Fruit fly (Drosophila melanogaster) ovary, adult (tissue): ENCODE data around the gene kto.

ENCODE experiments used
- CG17801 ChIP-seq: fragments of 200-800 bp; optimal IDR thresholded peaks from 2 replicates; lab custom pipeline; 2019; ENCODE audit warnings: missing biosample characterization, mild to moderate bottlenecking, missing genetic modification characterization, moderate library complexity; ENCODE audit not compliant: partially characterized antibody

The kto gene

DNA sequence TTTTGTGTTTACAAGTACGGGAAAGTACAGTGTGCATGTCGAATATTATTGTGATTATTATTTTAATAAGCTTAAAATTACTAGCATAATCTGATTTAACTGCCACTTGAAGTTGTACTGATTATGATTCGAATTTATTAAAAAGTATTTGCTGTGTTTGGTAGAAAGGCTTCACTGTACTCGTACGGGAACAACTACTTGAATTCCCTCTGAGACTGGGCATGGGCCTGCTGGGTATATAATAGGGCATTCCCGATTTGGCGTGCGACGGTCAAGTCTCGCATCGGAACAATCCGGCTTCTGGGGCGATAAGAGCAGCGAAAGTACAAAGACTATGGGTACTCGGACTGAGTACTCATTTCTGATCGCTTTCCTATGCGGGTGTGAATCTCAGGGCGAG is 33.3 kb downstream of the kto start:
- peak; percentile 28 for TF ChIP-seq CG17801 (GFP tag; lab: Kevin White, UChicago)

DNA sequence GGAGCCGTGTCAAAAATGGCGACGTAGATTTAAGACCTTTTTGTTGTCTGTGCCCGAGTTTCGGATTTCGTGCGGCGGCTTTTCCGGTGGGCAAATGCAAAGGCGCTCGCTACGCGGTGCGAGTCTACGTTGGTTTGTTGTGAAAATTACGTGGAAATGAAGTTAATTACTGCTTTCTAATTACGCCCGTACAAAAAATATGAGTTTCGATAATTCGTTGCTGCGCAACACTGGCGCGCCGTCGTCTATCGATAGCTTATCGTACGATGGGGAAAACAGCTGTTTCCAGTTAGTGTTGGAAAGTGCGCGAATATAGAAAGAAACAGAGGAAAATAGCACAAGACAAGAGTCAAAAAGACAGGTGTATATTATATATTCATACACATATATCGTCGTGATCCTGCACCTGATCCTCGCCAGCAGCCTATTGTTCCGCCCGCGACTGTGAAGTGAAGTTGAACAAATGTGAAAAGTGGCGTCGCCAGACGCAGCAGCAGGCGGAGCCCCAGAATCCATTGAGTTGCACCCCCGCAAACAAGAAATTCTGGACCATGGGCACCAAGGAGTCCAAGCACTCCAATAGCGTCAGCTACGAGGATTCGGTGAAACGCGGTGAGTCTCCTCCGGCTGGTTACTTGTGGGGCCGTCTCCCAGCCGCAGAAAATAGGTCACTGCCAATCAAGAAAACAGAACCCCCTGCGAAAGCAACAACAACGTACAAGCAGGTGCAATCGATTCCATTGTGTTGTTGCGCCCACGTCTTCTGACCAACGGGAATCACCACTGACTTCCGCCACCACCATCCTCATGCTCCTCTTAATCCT is 34.6 kb downstream of the kto start, which contains the start of the genes Rab8 and Usp32:
TSS of gene Rab8 (minus strand) at position 236 of the 824 bp plus-strand sequence.
TSS of gene Usp32 (plus strand) at position 297 of the 824 bp plus-strand sequence.
- TF ChIP-seq CG17801 (GFP tag; lab: Kevin White, UChicago): peak; percentile 76

DNA sequence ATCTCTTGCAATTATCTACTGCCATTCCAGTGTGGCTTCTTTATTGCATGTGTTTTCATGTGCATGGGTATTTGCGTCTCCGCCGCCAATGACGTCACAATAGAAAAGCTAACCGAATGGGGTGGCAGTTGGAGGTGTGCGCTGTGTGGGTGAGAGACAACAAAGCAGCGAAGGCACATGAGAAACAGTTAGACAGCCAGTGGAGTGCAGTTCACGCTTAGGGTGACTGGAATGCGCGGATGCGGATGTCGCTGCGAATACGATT is 35.2 kb downstream of the kto start:
- no peak for TF ChIP-seq CG17801 (GFP tag; lab: Kevin White, UChicago)

DNA sequence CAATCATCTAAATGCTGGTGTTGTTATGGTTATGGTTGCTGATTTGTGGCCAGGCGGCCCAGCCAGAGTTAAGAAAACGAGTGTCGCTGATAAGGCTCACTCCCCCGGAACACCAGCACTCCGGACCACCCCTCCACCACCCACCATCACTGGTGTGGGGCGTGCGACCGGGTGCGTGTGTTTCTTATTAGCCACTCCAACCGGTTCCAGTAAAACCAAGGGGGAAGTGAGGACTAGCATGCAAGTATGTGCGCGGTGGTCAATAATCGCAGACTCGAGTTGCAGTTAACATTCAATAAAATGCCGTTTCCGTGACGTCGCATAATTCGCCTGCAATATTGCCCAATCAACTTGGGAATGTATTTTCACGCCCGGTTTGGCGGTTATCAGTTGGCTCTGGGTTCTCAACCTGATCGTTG is 36.1 kb downstream of the kto start:
- TF ChIP-seq CG17801 (GFP tag; lab: Kevin White, UChicago): no peak

DNA sequence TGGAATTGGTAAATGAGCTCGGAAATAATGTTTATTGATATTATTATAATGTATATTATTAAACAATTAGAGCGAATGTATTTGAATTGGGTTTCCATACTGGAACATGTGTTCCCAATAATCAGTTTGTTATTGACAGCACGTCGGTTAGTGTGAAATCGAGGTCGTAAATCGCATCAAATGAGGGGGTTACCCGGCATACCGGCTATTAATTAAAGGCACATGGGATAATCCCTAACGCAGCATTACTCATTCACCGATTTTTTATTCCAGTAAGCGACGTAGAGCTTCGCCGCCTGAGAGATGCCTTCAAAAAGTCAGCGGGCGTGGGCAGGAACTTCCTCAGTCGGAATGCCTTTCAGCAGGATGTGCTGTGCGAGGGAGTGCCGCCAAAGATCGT is 37.1 kb downstream of the kto start:
- TF ChIP-seq CG17801 (GFP tag; lab: Kevin White, UChicago): no peak
